Worm (Caenorhabditis elegans) whole organism, midembryonic: ENCODE measurements around the gene F58F9.1.

Experiments
- T22C8.4 ChIP-seq: fragments of 200-800 bp; sonication (Bioruptor generic); IDR thresholded peaks from 2 replicates; pipeline ENCODE4 v1.3.6; 2022; ENCODE audit warnings: missing genetic modification characterization, missing compliant biosample characterization
- cog-1 ChIP-seq: sonication (generic microtip); optimal IDR thresholded peaks from 2 replicates; lab custom pipeline; 2016; ENCODE audit warnings: missing genetic modification characterization, missing compliant biosample characterization
- flt-1 ChIP-seq: fragments of 200-800 bp; sonication (Bioruptor generic); IDR thresholded peaks from 2 replicates; pipeline ENCODE4 v1.3.6; 2022; ENCODE audit warnings: missing genetic modification characterization, missing compliant biosample characterization
- klf-2 ChIP-seq: fragments of 200-800 bp; sonication (Bioruptor generic); conservative IDR thresholded peaks from 2 replicates; pipeline ENCODE4 v1.3.6; 2022; ENCODE audit warnings: missing genetic modification reagents, missing genetic modification characterization, missing compliant biosample characterization
- ref-1 ChIP-seq: fragments of 200-800 bp; sonication (Bioruptor generic); conservative IDR thresholded peaks from 2 replicates; pipeline ENCODE4 v1.3.6; 2022; ENCODE audit warnings: missing genetic modification reagents, missing genetic modification characterization, missing compliant biosample characterization
- ztf-23 ChIP-seq: fragments of 200-800 bp; sonication (Bioruptor generic); IDR thresholded peaks from 2 replicates; pipeline ENCODE4 v1.3.6; 2022; ENCODE audit warnings: missing genetic modification reagents, missing genetic modification characterization, missing compliant biosample characterization
- ztf-29 ChIP-seq: fragments of 200-800 bp; sonication (Bioruptor generic); IDR thresholded peaks from 2 replicates; pipeline ENCODE4 v1.3.6; 2022; ENCODE audit warnings: missing genetic modification reagents, missing genetic modification characterization, missing compliant biosample characterization

DNA sequence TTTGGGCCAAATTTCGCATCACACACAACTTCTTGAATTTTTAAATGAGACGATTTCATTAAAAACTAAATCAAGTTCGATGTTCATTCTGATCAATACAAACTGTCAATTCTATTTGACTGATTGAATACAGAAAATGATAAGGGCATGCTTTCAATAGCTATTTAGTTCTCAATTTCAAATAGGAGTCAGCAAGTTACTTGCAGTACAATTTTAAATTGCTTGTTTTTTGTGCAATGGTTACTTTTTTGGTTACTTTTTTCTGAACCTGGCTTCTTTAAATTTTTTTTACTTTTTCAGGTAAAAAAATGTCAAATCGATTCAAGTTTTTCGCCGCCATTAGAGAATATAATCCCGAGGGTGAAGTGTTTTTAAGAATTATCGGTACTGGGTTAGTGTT lies 24.5 kb upstream of the F58F9.1 start, which contains the start of gene C49A9.2:
- no peak for TF ChIP-seq flt-1
- TF ChIP-seq T22C8.4 (GFP tag; lab: Robert Waterston, UW) = no peak
- no peak for TF ChIP-seq ztf-29 (GFP tag; lab: Robert Waterston, UW)
- TF ChIP-seq ztf-23 (GFP tag; lab: Robert Waterston, UW) = no peak
- TF ChIP-seq ref-1 = no peak
- TF ChIP-seq cog-1 (tag; lab: Kevin White, UChicago) = no peak
- no peak for TF ChIP-seq klf-2
